Worm (Caenorhabditis elegans) whole organism, late embryonic: Measurements from ENCODE around the gene mrps-23.

Experiments
- fkh-10 ChIP-seq: fragments of 150-350 bp; optimal IDR thresholded peaks from 2 replicates; lab custom pipeline; 2014; ENCODE audit warnings: missing biosample characterization, missing genetic modification reagents, missing genetic modification characterization
- hlh-13 ChIP-seq: fragments of 200-800 bp; sonication (Bioruptor generic); optimal IDR thresholded peaks from 2 replicates; lab custom pipeline; 2018; ENCODE audit warnings: mild to moderate bottlenecking, missing genetic modification characterization, missing compliant biosample characterization
- pqm-1 ChIP-seq: sonication (generic microtip); optimal IDR thresholded peaks from 2 replicates; lab custom pipeline; 2016; ENCODE audit warnings: missing genetic modification characterization, missing compliant biosample characterization
- rnt-1 ChIP-seq: sonication (generic microtip); optimal IDR thresholded peaks from 2 replicates; lab custom pipeline; 2016; ENCODE audit warnings: missing genetic modification characterization, missing compliant biosample characterization
- unc-3 ChIP-seq, 2 experiments: fragments of 200-800 bp in 1 of 2; sonication (Bioruptor generic) in 1 of 2; sonication (generic microtip) in 1 of 2; conservative IDR thresholded peaks in 1 of 2; optimal IDR thresholded peaks in 1 of 2; 2 replicates each; pipeline versions ENCODE4 v1.3.6 to Lab custom; 2016 to 2022; ENCODE audit warnings: missing compliant biosample characterization in 2 of 2, missing genetic modification characterization in 2 of 2, missing genetic modification reagents in 1 of 2
- unc-86 ChIP-seq: sonication (generic microtip); optimal IDR thresholded peaks from 2 replicates; lab custom pipeline; 2016; ENCODE audit warnings: missing genetic modification characterization, missing compliant biosample characterization

DNA sequence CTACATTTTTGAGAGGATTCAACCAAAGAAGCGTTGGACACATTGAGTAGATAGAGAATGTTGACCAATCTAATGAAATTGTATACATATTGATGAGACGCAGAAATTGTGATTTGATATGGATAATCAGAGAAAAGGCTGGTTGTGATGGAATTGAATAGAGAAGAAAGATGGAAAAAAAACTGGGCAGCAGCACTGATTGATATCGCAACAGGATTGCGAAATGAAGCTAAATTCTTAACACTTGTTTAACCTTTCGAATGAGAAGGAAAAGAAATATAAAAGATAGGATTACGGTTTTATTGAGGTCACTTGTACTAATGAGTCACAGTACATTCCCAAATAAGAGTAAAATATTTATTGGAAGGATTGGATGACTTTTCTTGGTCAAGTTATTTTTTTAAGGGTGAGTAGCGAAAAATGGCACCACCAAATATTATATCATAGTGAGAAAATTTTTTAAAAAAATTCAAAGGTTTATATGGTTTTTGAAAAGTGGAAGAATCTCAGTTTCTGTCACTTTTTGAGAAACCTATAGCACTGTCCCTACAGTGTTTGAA, 21.2 kb downstream of the mrps-23 start:
- TF ChIP-seq hlh-13 (GFP tag; lab: Kevin White, UChicago) (no peak), unc-3 (GFP tag; conservative IDR thresholded peaks at IDR 0.05; lab: Robert Waterston, UW) (no peak), unc-3 (tag; optimal IDR thresholded peaks at IDR 0.05; lab: Kevin White, UChicago) (no peak), unc-86 (tag; lab: Kevin White, UChicago) (no peak), pqm-1 (tag; lab: Kevin White, UChicago) (no peak), fkh-10 (GFP tag; lab: Kevin White, UChicago) (no peak), rnt-1 (tag; lab: Kevin White, UChicago) (no peak)
